Fruit fly (Drosophila melanogaster) whole organism, embryonic: ENCODE data around the gene holn1.
A peak's percentile ranks its signal among the peaks of the same experiment; 100 is the strongest.

Source experiments
- BEAF-32 ChIP-seq: fragments of 200-800 bp; sonication (Bioruptor generic); optimal IDR thresholded peaks from 3 replicates; lab custom pipeline; 2017; ENCODE audit warnings: missing biosample characterization, missing genetic modification characterization, mild to moderate bottlenecking, moderate library complexity, missing genetic modification reagents
- BtbVII ChIP-seq: fragments of 200-800 bp; sonication (Bioruptor generic); optimal IDR thresholded peaks from 3 replicates; lab custom pipeline; 2017; ENCODE audit warnings: missing biosample characterization, mild to moderate bottlenecking, missing genetic modification characterization
- CG10267 ChIP-seq: fragments of 200-800 bp; sonication (Bioruptor generic); optimal IDR thresholded peaks from 2 replicates; lab custom pipeline; 2018; ENCODE audit warnings: missing biosample characterization, mild to moderate bottlenecking, missing genetic modification characterization, moderate library complexity
- CG10431 ChIP-seq: fragments of 200-800 bp; sonication (Bioruptor generic); optimal IDR thresholded peaks from 3 replicates; lab custom pipeline; 2018; ENCODE audit warnings: missing biosample characterization, mild to moderate bottlenecking, missing genetic modification characterization
- CG11085 ChIP-seq: fragments of 200-800 bp; sonication (Bioruptor generic); IDR thresholded peaks from 2 replicates; pipeline ENCODE4 v1.3.6; 2022; ENCODE audit warnings: missing biosample characterization, missing genetic modification characterization
- CG11093 ChIP-seq: fragments of 200-800 bp; sonication (Bioruptor generic); IDR thresholded peaks from 3 replicates; pipeline ENCODE4 v1.3.6; 2022; ENCODE audit warnings: missing biosample characterization, missing genetic modification characterization
- CG11504 ChIP-seq: fragments of 200-800 bp; sonication (Bioruptor generic); optimal IDR thresholded peaks from 3 replicates; lab custom pipeline; 2019; ENCODE audit warnings: missing biosample characterization, mild to moderate bottlenecking, missing genetic modification characterization, moderate library complexity
- CG13287 ChIP-seq: fragments of 200-800 bp; sonication (Bioruptor generic); IDR thresholded peaks from 2 replicates; pipeline ENCODE4 v1.3.6; 2022; ENCODE audit warnings: missing biosample characterization, missing genetic modification characterization; ENCODE audit not compliant: partially characterized antibody
- CG14050 ChIP-seq: fragments of 200-800 bp; sonication (Bioruptor generic); IDR thresholded peaks from 3 replicates; pipeline ENCODE4 v1.3.6; 2022; ENCODE audit warnings: missing biosample characterization, missing genetic modification characterization
- CG14667 ChIP-seq: fragments of 200-800 bp; sonication (Bioruptor generic); IDR thresholded peaks from 2 replicates; pipeline ENCODE4 v1.3.6; 2022; ENCODE audit warnings: missing biosample characterization, missing genetic modification characterization
- CG17359 ChIP-seq: fragments of 200-800 bp; sonication (Bioruptor generic); optimal IDR thresholded peaks from 3 replicates; lab custom pipeline; 2018; ENCODE audit warnings: missing biosample characterization, mild to moderate bottlenecking, missing genetic modification characterization, moderate library complexity
- CG17568 ChIP-seq: fragments of 200-800 bp; sonication (Bioruptor generic); optimal IDR thresholded peaks from 2 replicates; lab custom pipeline; 2018; ENCODE audit warnings: missing biosample characterization, mild to moderate bottlenecking, missing genetic modification characterization, moderate library complexity
- CG2116 ChIP-seq: fragments of 200-800 bp; sonication (Bioruptor generic); optimal IDR thresholded peaks from 3 replicates; lab custom pipeline; 2018; ENCODE audit warnings: missing biosample characterization, mild to moderate bottlenecking, missing genetic modification characterization
- CG30020 ChIP-seq: fragments of 200-800 bp; optimal IDR thresholded peaks from 2 replicates; lab custom pipeline; 2019; ENCODE audit warnings: missing biosample characterization, mild to moderate bottlenecking, missing genetic modification characterization, moderate library complexity
- CG34422 ChIP-seq: fragments of 200-800 bp; sonication (Bioruptor generic); IDR thresholded peaks from 3 replicates; pipeline ENCODE4 v1.3.6; 2022; ENCODE audit warnings: missing biosample characterization, missing genetic modification characterization
- CG42726 ChIP-seq: fragments of 200-800 bp; sonication (Bioruptor generic); IDR thresholded peaks from 2 replicates; pipeline ENCODE4 v1.3.6; 2022; ENCODE audit warnings: missing biosample characterization, missing genetic modification characterization; ENCODE audit not compliant: partially characterized antibody
- CG43689 ChIP-seq: fragments of 200-800 bp; sonication (Bioruptor generic); IDR thresholded peaks from 2 replicates; pipeline ENCODE4 v1.3.6; 2022; ENCODE audit warnings: missing biosample characterization, missing genetic modification characterization
- CG5180 ChIP-seq: fragments of 200-800 bp; sonication (Bioruptor generic); optimal IDR thresholded peaks from 3 replicates; lab custom pipeline; 2017; ENCODE audit warnings: missing biosample characterization, missing genetic modification characterization, mild to moderate bottlenecking, moderate library complexity, missing genetic modification reagents
- CG8281 ChIP-seq: fragments of 200-800 bp; sonication (Bioruptor generic); optimal IDR thresholded peaks from 2 replicates; lab custom pipeline; 2018; ENCODE audit warnings: missing biosample characterization, mild to moderate bottlenecking, missing genetic modification characterization, moderate library complexity
- CG8478 ChIP-seq: fragments of >200 bp; optimal IDR thresholded peaks from 2 replicates; lab custom pipeline; 2018
- CG9215 ChIP-seq: fragments of 200-800 bp; sonication (Bioruptor generic); IDR thresholded peaks from 2 replicates; pipeline ENCODE4 v1.3.6; 2022; ENCODE audit warnings: missing biosample characterization, missing genetic modification characterization
- CoRest ChIP-seq: fragments of 200-800 bp; sonication (Bioruptor generic); optimal IDR thresholded peaks from 3 replicates; lab custom pipeline; 2018; ENCODE audit warnings: missing biosample characterization, mild to moderate bottlenecking, missing genetic modification characterization, moderate library complexity
- Elba2 ChIP-seq: fragments of 200-800 bp; sonication (Bioruptor generic); optimal IDR thresholded peaks from 3 replicates; lab custom pipeline; 2016; ENCODE audit warnings: missing biosample characterization, missing genetic modification characterization
- Hmx ChIP-seq: fragments of 200-800 bp; sonication (Bioruptor generic); optimal IDR thresholded peaks from 2 replicates; lab custom pipeline; 2016; ENCODE audit warnings: missing biosample characterization, missing genetic modification characterization
- Max ChIP-seq: fragments of 200-800 bp; sonication (Bioruptor generic); optimal IDR thresholded peaks from 2 replicates; lab custom pipeline; 2016; ENCODE audit warnings: missing biosample characterization, mild to moderate bottlenecking, missing genetic modification characterization
- Oaz ChIP-seq: fragments of 200-800 bp; sonication (Bioruptor generic); IDR thresholded peaks from 2 replicates; pipeline ENCODE4 v1.3.6; 2022; ENCODE audit warnings: missing biosample characterization, missing genetic modification characterization
- Scr ChIP-seq: fragments of 200-800 bp; sonication (Bioruptor generic); IDR thresholded peaks from 2 replicates; pipeline ENCODE4 v1.3.6; 2022; ENCODE audit warnings: missing biosample characterization, missing genetic modification characterization; ENCODE audit not compliant: partially characterized antibody
- Sry-δ ChIP-seq: fragments of 200-800 bp; sonication (Bioruptor generic); optimal IDR thresholded peaks from 2 replicates; lab custom pipeline; 2016; ENCODE audit warnings: missing biosample characterization, missing genetic modification characterization
- Ssrp ChIP-seq: fragments of 200-800 bp; sonication (Bioruptor generic); optimal IDR thresholded peaks from 2 replicates; lab custom pipeline; 2018; ENCODE audit warnings: missing biosample characterization, mild to moderate bottlenecking, missing genetic modification characterization, moderate library complexity
- Xrp1 ChIP-seq: fragments of 200-800 bp; sonication (Bioruptor generic); IDR thresholded peaks from 2 replicates; pipeline ENCODE4 v1.3.6; 2022; ENCODE audit warnings: missing biosample characterization, missing genetic modification characterization
- ara ChIP-seq: fragments of 200-800 bp; sonication (Bioruptor generic); IDR thresholded peaks from 2 replicates; pipeline ENCODE4 v1.3.6; 2022; ENCODE audit warnings: missing biosample characterization, missing genetic modification characterization
- bbx ChIP-seq: fragments of 200-800 bp; sonication (Bioruptor generic); IDR thresholded peaks from 2 replicates; pipeline ENCODE4 v1.3.6; 2022; ENCODE audit warnings: missing biosample characterization, missing genetic modification characterization; ENCODE audit not compliant: partially characterized antibody
- disco-r ChIP-seq: fragments of 200-800 bp; sonication (Bioruptor generic); optimal IDR thresholded peaks from 2 replicates; lab custom pipeline; 2016; ENCODE audit warnings: missing biosample characterization, missing genetic modification characterization
- dmrt11E ChIP-seq: fragments of 200-800 bp; sonication (Bioruptor generic); optimal IDR thresholded peaks from 3 replicates; lab custom pipeline; 2018; ENCODE audit warnings: missing biosample characterization, mild to moderate bottlenecking, missing genetic modification characterization, moderate library complexity
- dmrt99B ChIP-seq: fragments of 200-800 bp; sonication (Bioruptor generic); optimal IDR thresholded peaks from 2 replicates; lab custom pipeline; 2018; ENCODE audit warnings: missing biosample characterization, mild to moderate bottlenecking, missing genetic modification characterization, moderate library complexity
- en ChIP-seq: fragments of 200-800 bp; sonication (Bioruptor generic); optimal IDR thresholded peaks from 2 replicates; lab custom pipeline; 2016; ENCODE audit warnings: missing biosample characterization, missing genetic modification characterization
- ewg ChIP-seq: fragments of 200-800 bp; sonication (Bioruptor generic); optimal IDR thresholded peaks from 3 replicates; lab custom pipeline; 2017; ENCODE audit warnings: mild to moderate bottlenecking, missing biosample characterization, missing genetic modification reagents, missing genetic modification characterization
- hkb ChIP-seq, 2 experiments: fragments of 200-800 bp in 1 of 2; fragments of >200 bp in 1 of 2; sonication (Bioruptor generic) in 1 of 2; IDR thresholded peaks in 1 of 2; optimal IDR thresholded peaks in 1 of 2; 2 replicates each; pipeline versions ENCODE4 v1.3.6 to Lab custom; 2017 to 2022; ENCODE audit warnings: missing biosample characterization in 1 of 2, missing genetic modification characterization in 1 of 2
- insv ChIP-seq, 2 experiments: fragments of 200-800 bp; sonication (Bioruptor generic); optimal IDR thresholded peaks; 3 replicates each; lab custom pipeline; 2016 to 2018; ENCODE audit warnings: missing biosample characterization in 2 of 2, missing genetic modification characterization in 2 of 2
- kay ChIP-seq: fragments of 200-800 bp; sonication (Bioruptor generic); optimal IDR thresholded peaks from 2 replicates; lab custom pipeline; 2016; ENCODE audit warnings: missing biosample characterization, missing genetic modification characterization
- prd ChIP-seq, 3 experiments: fragments of >200 bp in 2 of 3; fragments of 200-800 bp in 1 of 3; sonication (Bioruptor generic) in 1 of 3; optimal IDR thresholded peaks in 2 of 3; IDR thresholded peaks in 1 of 3; 2 replicates in 2 of 3; 3 replicates in 1 of 3; pipeline versions ENCODE4 v1.3.6 to Lab custom; 2017 to 2022; ENCODE audit warnings: missing biosample characterization in 1 of 3, missing genetic modification characterization in 1 of 3
- row ChIP-seq: fragments of 200-800 bp; sonication (Bioruptor generic); IDR thresholded peaks from 3 replicates; pipeline ENCODE4 v1.3.6; 2022; ENCODE audit warnings: missing biosample characterization, missing genetic modification characterization
- sc ChIP-seq, 3 experiments: fragments of >200 bp in 2 of 3; fragments of 200-800 bp in 1 of 3; sonication (Bioruptor generic) in 1 of 3; optimal IDR thresholded peaks; 2 replicates in 2 of 3; 3 replicates in 1 of 3; lab custom pipeline; 2017; ENCODE audit warnings: mild to moderate bottlenecking in 1 of 3, missing biosample characterization in 1 of 3, missing genetic modification characterization in 1 of 3, missing genetic modification reagents in 1 of 3
- schlank ChIP-seq: fragments of 200-800 bp; sonication (Bioruptor generic); optimal IDR thresholded peaks from 2 replicates; lab custom pipeline; 2018; ENCODE audit warnings: missing biosample characterization, mild to moderate bottlenecking, missing genetic modification characterization
- slbo ChIP-seq: fragments of 200-800 bp; sonication (Bioruptor generic); IDR thresholded peaks from 2 replicates; pipeline ENCODE4 v1.3.6; 2022; ENCODE audit warnings: missing biosample characterization, missing genetic modification characterization
- stwl ChIP-seq: fragments of 200-800 bp; sonication (Bioruptor generic); optimal IDR thresholded peaks from 3 replicates; lab custom pipeline; 2018; ENCODE audit warnings: missing biosample characterization, mild to moderate bottlenecking, missing genetic modification characterization, moderate library complexity
- sug ChIP-seq: fragments of 200-800 bp; optimal IDR thresholded peaks from 2 replicates; lab custom pipeline; 2019; ENCODE audit warnings: missing biosample characterization, mild to moderate bottlenecking, missing genetic modification characterization, moderate library complexity
- toy ChIP-seq: fragments of 200-800 bp; sonication (Bioruptor generic); IDR thresholded peaks from 2 replicates; pipeline ENCODE4 v1.3.6; 2022; ENCODE audit warnings: missing biosample characterization, missing genetic modification characterization
- yki ChIP-seq: fragments of >200 bp; optimal IDR thresholded peaks from 3 replicates; lab custom pipeline; 2018

Gene holn1

dm6 chr2L:10474268-10474678 is 38.5 kb downstream of the holn1 start, which contains the start of gene RluA-1 (continued):
- peak; percentile 100 for TF ChIP-seq Ssrp (tag; lab: Kevin White, UChicago)
- peak; percentile 99 for TF ChIP-seq dmrt99B (tag; lab: Kevin White, UChicago)
- peak; percentile 52; the same call in 1 of the 2 replicates for TF ChIP-seq bbx (GFP tag; lab: Robert Waterston, UW)
- TF ChIP-seq hkb (optimal IDR thresholded peaks at IDR 0.05; lab: Kevin White, UChicago) = no peak
- peak; percentile 100 for TF ChIP-seq hkb (GFP tag; IDR thresholded peaks at IDR 0.05; lab: Robert Waterston, UW)
- peak; percentile 96 for TF ChIP-seq CG5180
- peak; percentile 100 for TF ChIP-seq CG17359
- TF ChIP-seq CG42726 (GFP tag; lab: Robert Waterston, UW) = no peak
- TF ChIP-seq dmrt11E (tag; lab: Kevin White, UChicago) = peak; percentile 100
- TF ChIP-seq CG9215 (GFP tag; lab: Robert Waterston, UW) = peak; percentile 97
- peak; percentile 89 for TF ChIP-seq en (GFP tag; lab: Kevin White, UChicago)
- peak; percentile 29 for TF ChIP-seq BEAF-32 (GFP tag; lab: Kevin White, UChicago)
- peak; percentile 99 for TF ChIP-seq CG14050
- TF ChIP-seq kay (GFP tag; lab: Kevin White, UChicago) = peak; percentile 86
- peak; percentile 96 for TF ChIP-seq CG11504 (tag; lab: Kevin White, UChicago)
- TF ChIP-seq insv (GFP tag; optimal IDR thresholded peaks at IDR 0.05; lab: Kevin White, UChicago) = peak; percentile 41 to 82
- TF ChIP-seq CG10267 (tag; lab: Kevin White, UChicago) = peak; percentile 97
- TF ChIP-seq disco-r (GFP tag; lab: Kevin White, UChicago) = peak; percentile 87
- peak; percentile 55 for TF ChIP-seq Sry-δ (GFP tag; lab: Kevin White, UChicago)
- no peak for TF ChIP-seq CG8478
- no peak for TF ChIP-seq sc (optimal IDR thresholded peaks at IDR 0.05; lab: Kevin White, UChicago)
- peak; percentile 99 for TF ChIP-seq sc (GFP tag; optimal IDR thresholded peaks at IDR 0.05; lab: Kevin White, UChicago)
- peak; percentile 99 for TF ChIP-seq CG11093 (GFP tag; lab: Robert Waterston, UW)
- peak; percentile 96 for TF ChIP-seq schlank
- TF ChIP-seq CG10431 (GFP tag; lab: Kevin White, UChicago) = peak; percentile 99
- TF ChIP-seq CG34422 (GFP tag; lab: Robert Waterston, UW) = peak; percentile 100
- TF ChIP-seq CG13287 (GFP tag; lab: Robert Waterston, UW) = peak; percentile 80
- peak; percentile 99 for TF ChIP-seq ewg (GFP tag; lab: Kevin White, UChicago)
- TF ChIP-seq CG2116 (GFP tag; lab: Kevin White, UChicago) = peak; percentile 92
- TF ChIP-seq Elba2 (GFP tag; lab: Kevin White, UChicago) = peak; percentile 94
- TF ChIP-seq yki = no peak
- peak; percentile 100 for TF ChIP-seq ara (GFP tag; lab: Robert Waterston, UW)
- peak; percentile 97 for TF ChIP-seq Oaz (GFP tag; lab: Robert Waterston, UW)
- peak; percentile 98 for TF ChIP-seq stwl
- TF ChIP-seq slbo (GFP tag; lab: Robert Waterston, UW) = peak; percentile 99
- TF ChIP-seq Max (GFP tag; lab: Kevin White, UChicago) = peak; percentile 99
- peak; percentile 97 for TF ChIP-seq CG43689 (GFP tag; lab: Robert Waterston, UW)
- peak; percentile 65 for TF ChIP-seq Hmx (GFP tag; lab: Kevin White, UChicago)
- peak; percentile 53 for TF ChIP-seq Scr (GFP tag; lab: Robert Waterston, UW)
- TF ChIP-seq CG11085 = peak; percentile 98
- TF ChIP-seq CG8281 (tag; lab: Kevin White, UChicago) = peak; percentile 97
- TF ChIP-seq BtbVII (GFP tag; lab: Kevin White, UChicago) = peak; percentile 99
- TF ChIP-seq CG14667 (GFP tag; lab: Robert Waterston, UW) = peak; percentile 99
- TF ChIP-seq toy = peak; percentile 98
- TF ChIP-seq Xrp1 (GFP tag; lab: Robert Waterston, UW) = peak; percentile 100
- TF ChIP-seq prd (optimal IDR thresholded peaks at IDR 0.05; lab: Kevin White, UChicago) = no peak
- peak; percentile 99 for TF ChIP-seq prd (GFP tag; IDR thresholded peaks at IDR 0.05; lab: Robert Waterston, UW)
- peak; percentile 96 for TF ChIP-seq sug (tag; lab: Kevin White, UChicago)
- peak; percentile 89 for TF ChIP-seq CG30020 (tag; lab: Kevin White, UChicago)
- TF ChIP-seq CG17568 = peak; percentile 99
- peak; percentile 100 for TF ChIP-seq CoRest
- peak; percentile 99 for TF ChIP-seq row (GFP tag; lab: Robert Waterston, UW)
